Worm (Caenorhabditis elegans) whole organism, midembryonic: Measurements from ENCODE around the gene ztf-17.

Experiments used
- T22C8.4 ChIP-seq: fragments of 200-800 bp; sonication (Bioruptor generic); IDR thresholded peaks from 2 replicates; pipeline ENCODE4 v1.3.6; 2022; ENCODE audit warnings: missing genetic modification characterization, missing compliant biosample characterization
- cog-1 ChIP-seq: sonication (generic microtip); optimal IDR thresholded peaks from 2 replicates; lab custom pipeline; 2016; ENCODE audit warnings: missing genetic modification characterization, missing compliant biosample characterization
- flt-1 ChIP-seq: fragments of 200-800 bp; sonication (Bioruptor generic); IDR thresholded peaks from 2 replicates; pipeline ENCODE4 v1.3.6; 2022; ENCODE audit warnings: missing genetic modification characterization, missing compliant biosample characterization
- klf-2 ChIP-seq: fragments of 200-800 bp; sonication (Bioruptor generic); conservative IDR thresholded peaks from 2 replicates; pipeline ENCODE4 v1.3.6; 2022; ENCODE audit warnings: missing genetic modification reagents, missing genetic modification characterization, missing compliant biosample characterization
- med-1 ChIP-seq: sonication (generic microtip); optimal IDR thresholded peaks from 2 replicates; lab custom pipeline; 2017; ENCODE audit warnings: missing genetic modification characterization, mild to moderate bottlenecking, missing compliant biosample characterization, antibody characterized with exemption, missing genetic modification reagents; ENCODE audit not compliant: insufficient read depth
- ref-1 ChIP-seq: fragments of 200-800 bp; sonication (Bioruptor generic); conservative IDR thresholded peaks from 2 replicates; pipeline ENCODE4 v1.3.6; 2022; ENCODE audit warnings: missing genetic modification reagents, missing genetic modification characterization, missing compliant biosample characterization
- tab-1 ChIP-seq: fragments of 200-800 bp; sonication (Bioruptor generic); IDR thresholded peaks from 2 replicates; pipeline ENCODE4 v1.3.6; 2022; ENCODE audit warnings: missing genetic modification characterization, missing compliant biosample characterization
- ztf-23 ChIP-seq: fragments of 200-800 bp; sonication (Bioruptor generic); IDR thresholded peaks from 2 replicates; pipeline ENCODE4 v1.3.6; 2022; ENCODE audit warnings: missing genetic modification reagents, missing genetic modification characterization, missing compliant biosample characterization
- ztf-29 ChIP-seq: fragments of 200-800 bp; sonication (Bioruptor generic); IDR thresholded peaks from 2 replicates; pipeline ENCODE4 v1.3.6; 2022; ENCODE audit warnings: missing genetic modification reagents, missing genetic modification characterization, missing compliant biosample characterization

The ztf-17 gene

DNA sequence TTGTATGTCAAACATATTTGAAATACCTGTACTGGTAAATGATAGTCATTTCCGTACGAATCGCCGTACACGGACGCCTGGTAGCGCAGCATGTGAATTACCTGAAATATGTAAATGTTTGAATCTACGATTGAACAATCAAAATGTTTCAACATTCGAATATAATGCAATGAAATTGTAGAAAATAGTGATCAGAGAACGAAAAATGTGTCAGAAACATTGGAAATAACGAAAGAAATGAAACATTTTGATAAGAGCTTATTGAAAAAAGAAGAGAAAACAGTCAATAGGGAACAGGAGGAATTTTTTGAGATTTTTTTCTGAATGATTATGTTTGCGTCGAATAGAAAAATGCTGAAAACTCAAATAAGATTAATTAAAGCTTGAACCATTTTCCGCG is at the start of gene ztf-17:
Gene ztf-17 (minus strand): TSS at position 101 of the 400 bp plus-strand sequence.
- TF ChIP-seq ztf-29 (GFP tag; lab: Robert Waterston, UW) = no peak
- no peak for TF ChIP-seq flt-1 (GFP tag; lab: Robert Waterston, UW)
- no peak for TF ChIP-seq cog-1 (tag; lab: Kevin White, UChicago)

- TF ChIP-seq ztf-29 (GFP tag; lab: Robert Waterston, UW) (no peak), tab-1 (GFP tag; lab: Robert Waterston, UW) (no peak), ref-1 (GFP tag; lab: Robert Waterston, UW) (no peak), flt-1 (GFP tag; lab: Robert Waterston, UW) (no peak), T22C8.4 (GFP tag; lab: Robert Waterston, UW) (no peak), klf-2 (GFP tag; lab: Robert Waterston, UW) (no peak), cog-1 (tag; lab: Kevin White, UChicago) (no peak), med-1 (GFP tag; lab: Kevin White, UChicago) (no peak), ztf-23 (GFP tag; lab: Robert Waterston, UW) (no peak)
Observed at ce11 chrII:7911015-7911414, 41.1 kb upstream of the ztf-17 start, which contains the start of gene ZK675.4. Gene ZK675.4, plus strand, starts transcription at chrII:7911315.

DNA sequence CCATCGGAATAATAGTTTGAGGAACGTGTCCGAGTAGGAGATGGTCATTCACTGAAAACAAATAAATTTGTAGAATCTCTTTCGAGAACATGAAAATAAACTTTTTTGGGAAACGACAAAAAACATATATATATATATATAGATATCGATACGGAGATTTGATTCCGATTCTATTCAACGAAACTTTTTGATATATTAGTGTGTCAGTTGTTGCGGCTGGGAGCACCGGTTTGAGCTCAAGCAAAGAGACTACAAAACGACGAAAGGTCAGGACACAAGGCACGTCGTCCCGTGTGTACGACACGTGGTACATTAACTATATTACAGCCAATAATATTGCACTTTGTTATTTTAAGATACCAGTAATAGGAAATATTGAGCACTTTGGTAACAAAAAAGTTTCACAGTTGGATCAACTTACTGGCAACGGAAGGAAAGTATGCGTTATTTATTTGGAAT is 37.6 kb upstream of the ztf-17 start, which contains the start of gene best-23:
Gene best-23 (minus strand): TSS at position 51 of the 459 bp plus-strand sequence.
- no peak for TF ChIP-seq ref-1 (GFP tag; lab: Robert Waterston, UW)
- TF ChIP-seq klf-2 (GFP tag; lab: Robert Waterston, UW) = no peak
- TF ChIP-seq T22C8.4 (GFP tag; lab: Robert Waterston, UW) = no peak
- no peak for TF ChIP-seq ztf-23 (GFP tag; lab: Robert Waterston, UW)
- no peak for TF ChIP-seq flt-1 (GFP tag; lab: Robert Waterston, UW)
- TF ChIP-seq med-1 (GFP tag; lab: Kevin White, UChicago) = no peak
- TF ChIP-seq ztf-29 (GFP tag; lab: Robert Waterston, UW) = no peak
- no peak for TF ChIP-seq cog-1 (tag; lab: Kevin White, UChicago)
- TF ChIP-seq tab-1 (GFP tag; lab: Robert Waterston, UW) = no peak

DNA sequence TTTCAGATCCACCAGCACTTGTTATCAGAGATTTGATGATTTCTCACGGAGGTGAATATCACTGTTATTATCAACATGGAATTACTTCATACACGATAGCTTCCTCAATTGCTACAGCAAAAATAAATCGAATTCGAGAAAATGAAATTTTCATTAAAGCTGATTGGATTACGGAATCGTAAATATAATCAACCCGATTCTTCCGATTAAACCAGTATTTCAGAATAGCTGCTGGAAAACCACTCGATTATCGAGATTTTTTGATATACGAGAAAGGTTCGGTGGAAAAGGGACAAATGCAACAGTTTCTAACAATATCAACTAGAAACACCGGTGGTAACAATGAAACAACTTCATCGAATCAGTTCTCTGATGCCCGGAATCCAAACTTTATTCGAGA is 32.0 kb upstream of the ztf-17 start:
- TF ChIP-seq tab-1 (GFP tag; lab: Robert Waterston, UW) = no peak
- TF ChIP-seq flt-1 (GFP tag; lab: Robert Waterston, UW) = no peak
- no peak for TF ChIP-seq klf-2 (GFP tag; lab: Robert Waterston, UW)
- TF ChIP-seq ztf-29 (GFP tag; lab: Robert Waterston, UW) = no peak
- no peak for TF ChIP-seq ref-1 (GFP tag; lab: Robert Waterston, UW)
- TF ChIP-seq ztf-23 (GFP tag; lab: Robert Waterston, UW) = no peak
- TF ChIP-seq T22C8.4 (GFP tag; lab: Robert Waterston, UW) = no peak

- TF ChIP-seq tab-1 (GFP tag; lab: Robert Waterston, UW) (no peak), T22C8.4 (GFP tag; lab: Robert Waterston, UW) (no peak), klf-2 (GFP tag; lab: Robert Waterston, UW) (no peak), ztf-29 (GFP tag; lab: Robert Waterston, UW) (no peak), ref-1 (GFP tag; lab: Robert Waterston, UW) (no peak), ztf-23 (GFP tag; lab: Robert Waterston, UW) (no peak), med-1 (GFP tag; lab: Kevin White, UChicago) (no peak), flt-1 (GFP tag; lab: Robert Waterston, UW) (no peak), cog-1 (tag; lab: Kevin White, UChicago) (no peak)
Observed at ce11 chrII:7900762-7901161, 30.8 kb upstream of the ztf-17 start.

DNA sequence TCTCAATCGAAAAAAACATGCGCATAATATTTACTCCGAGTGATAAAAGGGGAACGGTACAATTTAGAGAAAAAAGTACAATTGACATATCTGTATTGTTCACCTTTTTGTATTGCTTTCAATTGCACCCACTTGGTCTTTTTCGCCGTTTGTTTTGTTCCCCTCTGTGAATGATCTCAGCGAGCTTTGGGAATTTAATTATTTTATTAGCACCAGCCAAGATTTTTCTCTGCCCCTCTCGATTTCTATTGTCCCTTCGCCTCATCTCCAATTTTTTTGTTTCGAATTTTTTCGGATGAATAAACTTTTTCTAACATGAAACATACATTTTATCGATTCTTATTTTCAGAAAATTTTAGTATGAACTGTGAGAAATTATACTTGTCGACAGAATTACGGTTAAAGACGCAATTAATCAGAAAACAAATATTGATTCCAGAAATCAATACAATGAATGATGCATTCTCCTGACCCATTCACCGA is 30.3 kb upstream of the ztf-17 start, which contains the start of gene rev-1:
Gene rev-1 (plus strand): TSS at position 433 of the 483 bp plus-strand sequence.
- TF ChIP-seq ztf-29 (GFP tag; lab: Robert Waterston, UW) (no peak), ztf-23 (GFP tag; lab: Robert Waterston, UW) (no peak), med-1 (GFP tag; lab: Kevin White, UChicago) (no peak), tab-1 (GFP tag; lab: Robert Waterston, UW) (no peak), flt-1 (GFP tag; lab: Robert Waterston, UW) (no peak), ref-1 (GFP tag; lab: Robert Waterston, UW) (no peak), T22C8.4 (GFP tag; lab: Robert Waterston, UW) (no peak), klf-2 (GFP tag; lab: Robert Waterston, UW) (no peak), cog-1 (tag; lab: Kevin White, UChicago) (no peak)

- TF ChIP-seq ref-1 (GFP tag; lab: Robert Waterston, UW) = no peak
- no peak for TF ChIP-seq klf-2 (GFP tag; lab: Robert Waterston, UW)
- TF ChIP-seq ztf-29 (GFP tag; lab: Robert Waterston, UW) = no peak
- TF ChIP-seq ztf-23 (GFP tag; lab: Robert Waterston, UW) = no peak
- TF ChIP-seq T22C8.4 (GFP tag; lab: Robert Waterston, UW) = no peak
- TF ChIP-seq med-1 (GFP tag; lab: Kevin White, UChicago) = no peak
- no peak for TF ChIP-seq flt-1 (GFP tag; lab: Robert Waterston, UW)
- no peak for TF ChIP-seq tab-1 (GFP tag; lab: Robert Waterston, UW)
- no peak for TF ChIP-seq cog-1 (tag; lab: Kevin White, UChicago)
Observed at ce11 chrII:7895190-7895589, 25.2 kb upstream of the ztf-17 start.

ce11 chrII:7893648-7894047 is 23.7 kb upstream of the ztf-17 start:
- TF ChIP-seq tab-1 (GFP tag; lab: Robert Waterston, UW) (no peak), cog-1 (tag; lab: Kevin White, UChicago) (no peak), flt-1 (GFP tag; lab: Robert Waterston, UW) (no peak), ztf-29 (GFP tag; lab: Robert Waterston, UW) (no peak), med-1 (GFP tag; lab: Kevin White, UChicago) (no peak), ref-1 (GFP tag; lab: Robert Waterston, UW) (no peak), T22C8.4 (GFP tag; lab: Robert Waterston, UW) (no peak), klf-2 (GFP tag; lab: Robert Waterston, UW) (no peak), ztf-23 (GFP tag; lab: Robert Waterston, UW) (no peak)
